Fruit fly (Drosophila melanogaster) whole organism, embryonic: ENCODE data around the gene CG33946.
A peak's percentile ranks its signal among the peaks of the same experiment; 100 is the strongest.

Experiments
- CG10267 ChIP-seq: fragments of 200-800 bp; sonication (Bioruptor generic); optimal IDR thresholded peaks from 2 replicates; lab custom pipeline; 2018; ENCODE audit warnings: missing biosample characterization, mild to moderate bottlenecking, missing genetic modification characterization, moderate library complexity
- CG10654 ChIP-seq: fragments of 200-800 bp; sonication (Bioruptor generic); optimal IDR thresholded peaks from 2 replicates; lab custom pipeline; 2016; ENCODE audit warnings: missing biosample characterization, missing genetic modification characterization
- CG12744 ChIP-seq: fragments of 200-800 bp; sonication (Bioruptor generic); optimal IDR thresholded peaks from 2 replicates; lab custom pipeline; 2016; ENCODE audit warnings: missing biosample characterization, missing genetic modification characterization
- CG13624 ChIP-seq: fragments of 200-800 bp; sonication (Bioruptor generic); optimal IDR thresholded peaks from 2 replicates; lab custom pipeline; 2016; ENCODE audit warnings: missing biosample characterization, missing genetic modification characterization
- CG13894 ChIP-seq: fragments of 200-800 bp; sonication (Bioruptor generic); optimal IDR thresholded peaks from 3 replicates; lab custom pipeline; 2018; ENCODE audit warnings: missing biosample characterization, mild to moderate bottlenecking, missing genetic modification characterization, moderate library complexity
- CG15073 ChIP-seq: fragments of 200-800 bp; sonication (Bioruptor generic); optimal IDR thresholded peaks from 2 replicates; lab custom pipeline; 2016; ENCODE audit warnings: missing biosample characterization, missing genetic modification characterization
- CG15514 ChIP-seq: fragments of 200-800 bp; sonication (Bioruptor generic); optimal IDR thresholded peaks from 3 replicates; lab custom pipeline; 2017; ENCODE audit warnings: missing biosample characterization, missing genetic modification characterization, mild to moderate bottlenecking, moderate library complexity, missing genetic modification reagents
- CG1647 ChIP-seq: fragments of 200-800 bp; sonication (Bioruptor generic); optimal IDR thresholded peaks from 3 replicates; lab custom pipeline; 2016; ENCODE audit warnings: missing biosample characterization, missing genetic modification characterization
- CG17328 ChIP-seq: fragments of 200-800 bp; sonication (Bioruptor generic); IDR thresholded peaks from 2 replicates; pipeline ENCODE4 v1.3.6; 2022; ENCODE audit warnings: missing biosample characterization, missing genetic modification characterization
- CG18011 ChIP-seq: fragments of 200-800 bp; sonication (Bioruptor generic); optimal IDR thresholded peaks from 2 replicates; lab custom pipeline; 2017; ENCODE audit warnings: missing biosample characterization, missing genetic modification characterization, mild to moderate bottlenecking, moderate library complexity, missing genotype
- CG2129 ChIP-seq: fragments of 200-800 bp; sonication (Bioruptor generic); IDR thresholded peaks from 2 replicates; pipeline ENCODE4 v1.3.6; 2022; ENCODE audit warnings: missing biosample characterization, missing genetic modification characterization; ENCODE audit not compliant: partially characterized antibody
- CG3065 ChIP-seq: fragments of 200-800 bp; sonication (Bioruptor generic); optimal IDR thresholded peaks from 2 replicates; lab custom pipeline; 2016; ENCODE audit warnings: missing biosample characterization, missing genetic modification characterization
- CG31441 ChIP-seq: fragments of 200-800 bp; sonication (Bioruptor generic); IDR thresholded peaks from 2 replicates; pipeline ENCODE4 v1.3.6; 2022; ENCODE audit warnings: missing biosample characterization, missing genetic modification characterization
- CG32532 ChIP-seq: fragments of 200-800 bp; sonication (Bioruptor generic); IDR thresholded peaks from 2 replicates; pipeline ENCODE4 v1.3.6; 2022; ENCODE audit warnings: missing biosample characterization, missing genetic modification characterization
- CG4404 ChIP-seq: fragments of 200-800 bp; sonication (Bioruptor generic); IDR thresholded peaks from 2 replicates; pipeline ENCODE4 v1.3.6; 2022; ENCODE audit warnings: missing biosample characterization, missing genetic modification characterization
- CG4707 ChIP-seq: fragments of 200-800 bp; sonication (Bioruptor generic); optimal IDR thresholded peaks from 2 replicates; lab custom pipeline; 2018; ENCODE audit warnings: missing biosample characterization, mild to moderate bottlenecking, missing genetic modification characterization, moderate library complexity
- CG6813 ChIP-seq: fragments of 200-800 bp; sonication (Bioruptor generic); optimal IDR thresholded peaks from 2 replicates; lab custom pipeline; 2017; ENCODE audit warnings: missing biosample characterization, missing genetic modification characterization, mild to moderate bottlenecking, moderate library complexity, missing genetic modification reagents
- CG6854 ChIP-seq: fragments of 200-800 bp; sonication (Bioruptor generic); optimal IDR thresholded peaks from 3 replicates; lab custom pipeline; 2017; ENCODE audit warnings: missing biosample characterization, mild to moderate bottlenecking, missing genetic modification characterization
- CG7839 ChIP-seq: fragments of 200-800 bp; sonication (Bioruptor generic); optimal IDR thresholded peaks from 3 replicates; lab custom pipeline; 2018; ENCODE audit warnings: missing biosample characterization, mild to moderate bottlenecking, missing genetic modification characterization, moderate library complexity
- CG9609 ChIP-seq: fragments of 200-800 bp; sonication (Bioruptor generic); optimal IDR thresholded peaks from 3 replicates; lab custom pipeline; 2016; ENCODE audit warnings: missing biosample characterization, missing genetic modification characterization
- CG9932 ChIP-seq: fragments of 200-800 bp; sonication (Bioruptor generic); IDR thresholded peaks from 2 replicates; pipeline ENCODE4 v1.3.6; 2022; ENCODE audit warnings: missing biosample characterization, missing genetic modification characterization
- CrebB ChIP-seq: fragments of 200-800 bp; sonication (Bioruptor generic); optimal IDR thresholded peaks from 3 replicates; lab custom pipeline; 2018; ENCODE audit warnings: missing biosample characterization, mild to moderate bottlenecking, missing genetic modification characterization
- D19B ChIP-seq: fragments of 200-800 bp; sonication (Bioruptor generic); optimal IDR thresholded peaks from 2 replicates; lab custom pipeline; 2017; ENCODE audit warnings: missing biosample characterization, mild to moderate bottlenecking, missing genetic modification characterization
- Dref ChIP-seq: fragments of 200-800 bp; sonication (Bioruptor generic); IDR thresholded peaks from 2 replicates; pipeline ENCODE4 v1.3.6; 2022; ENCODE audit warnings: missing biosample characterization, missing genetic modification characterization
- E2f2 ChIP-seq: fragments of 200-800 bp; sonication (Bioruptor generic); IDR thresholded peaks from 2 replicates; pipeline ENCODE4 v1.3.6; 2022; ENCODE audit warnings: missing biosample characterization, missing genetic modification characterization
- HmgZ ChIP-seq: fragments of 200-800 bp; sonication (Bioruptor generic); optimal IDR thresholded peaks from 2 replicates; lab custom pipeline; 2018; ENCODE audit warnings: missing biosample characterization, mild to moderate bottlenecking, missing genetic modification characterization
- Hr51 ChIP-seq, 2 experiments: fragments of 200-800 bp; sonication (Bioruptor generic); optimal IDR thresholded peaks; 2 replicates in 1 of 2; 3 replicates in 1 of 2; lab custom pipeline; 2016 to 2018; ENCODE audit warnings: missing biosample characterization in 2 of 2, missing genetic modification characterization in 2 of 2, mild to moderate bottlenecking in 1 of 2, moderate library complexity in 1 of 2
- Hsf ChIP-seq: fragments of 200-800 bp; sonication (Bioruptor generic); optimal IDR thresholded peaks from 3 replicates; lab custom pipeline; 2016; ENCODE audit warnings: missing biosample characterization, missing genetic modification characterization
- Lim3 ChIP-seq: fragments of 200-800 bp; sonication (Bioruptor generic); IDR thresholded peaks from 2 replicates; pipeline ENCODE4 v1.3.6; 2022; ENCODE audit warnings: missing biosample characterization, missing genetic modification characterization
- TFAM ChIP-seq: fragments of 200-800 bp; sonication (Bioruptor generic); optimal IDR thresholded peaks from 2 replicates; lab custom pipeline; 2017; ENCODE audit warnings: missing biosample characterization, missing genetic modification characterization, inconsistent platforms
- Vsx1 ChIP-seq: fragments of 200-800 bp; sonication (Bioruptor generic); optimal IDR thresholded peaks from 2 replicates; lab custom pipeline; 2017; ENCODE audit warnings: missing biosample characterization, mild to moderate bottlenecking, missing genetic modification characterization, missing genetic modification reagents
- cg ChIP-seq: fragments of 200-800 bp; sonication (Bioruptor generic); optimal IDR thresholded peaks from 3 replicates; lab custom pipeline; 2019; ENCODE audit warnings: missing biosample characterization, mild to moderate bottlenecking, missing genetic modification characterization, moderate library complexity
- crp ChIP-seq, 2 experiments: fragments of 200-800 bp; sonication (Bioruptor generic); optimal IDR thresholded peaks; 2 replicates in 1 of 2; 3 replicates in 1 of 2; lab custom pipeline; 2017; ENCODE audit warnings: missing biosample characterization in 2 of 2, missing genetic modification characterization in 2 of 2, mild to moderate bottlenecking in 1 of 2, moderate library complexity in 1 of 2
- dimm ChIP-seq: fragments of 200-800 bp; sonication (Bioruptor generic); IDR thresholded peaks from 2 replicates; pipeline ENCODE4 v1.3.6; 2022; ENCODE audit warnings: missing biosample characterization, missing genetic modification characterization
- dmrt11E ChIP-seq: fragments of 200-800 bp; sonication (Bioruptor generic); optimal IDR thresholded peaks from 3 replicates; lab custom pipeline; 2018; ENCODE audit warnings: missing biosample characterization, mild to moderate bottlenecking, missing genetic modification characterization, moderate library complexity
- gce ChIP-seq: fragments of 200-800 bp; sonication (Bioruptor generic); IDR thresholded peaks from 3 replicates; pipeline ENCODE4 v1.3.6; 2022; ENCODE audit warnings: missing biosample characterization, missing genetic modification characterization
- gt ChIP-seq: fragments of 200-800 bp; sonication (Bioruptor generic); IDR thresholded peaks from 2 replicates; pipeline ENCODE4 v1.3.6; 2022; ENCODE audit warnings: missing biosample characterization, missing genetic modification characterization
- her ChIP-seq: fragments of 200-800 bp; sonication (Bioruptor generic); optimal IDR thresholded peaks from 2 replicates; lab custom pipeline; 2016; ENCODE audit warnings: missing biosample characterization, missing genetic modification characterization
- knrl ChIP-seq: fragments of 200-800 bp; sonication (Bioruptor generic); IDR thresholded peaks from 3 replicates; pipeline ENCODE4 v1.3.6; 2022; ENCODE audit warnings: missing biosample characterization, missing genetic modification characterization; ENCODE audit not compliant: partially characterized antibody
- onecut ChIP-seq: fragments of 200-800 bp; sonication (Bioruptor generic); IDR thresholded peaks from 2 replicates; pipeline ENCODE4 v1.3.6; 2022; ENCODE audit warnings: missing biosample characterization, missing genetic modification characterization
- pfk ChIP-seq: fragments of 200-800 bp; sonication (Bioruptor generic); optimal IDR thresholded peaks from 2 replicates; lab custom pipeline; 2018; ENCODE audit warnings: missing biosample characterization, mild to moderate bottlenecking, missing genetic modification characterization, moderate library complexity
- pum ChIP-seq: fragments of 200-800 bp; sonication (Bioruptor generic); optimal IDR thresholded peaks from 2 replicates; lab custom pipeline; 2016; ENCODE audit warnings: missing biosample characterization, missing genetic modification characterization
- sima ChIP-seq: fragments of 200-800 bp; sonication (Bioruptor generic); optimal IDR thresholded peaks from 2 replicates; lab custom pipeline; 2016; ENCODE audit warnings: missing biosample characterization, missing genetic modification characterization
- unc-4 ChIP-seq: fragments of 200-800 bp; sonication (Bioruptor generic); IDR thresholded peaks from 2 replicates; pipeline ENCODE4 v1.3.6; 2022; ENCODE audit warnings: missing biosample characterization, missing genetic modification characterization; ENCODE audit not compliant: partially characterized antibody
- zen2 ChIP-seq: fragments of 200-800 bp; sonication (Bioruptor generic); IDR thresholded peaks from 3 replicates; pipeline ENCODE4 v1.3.6; 2022; ENCODE audit warnings: missing biosample characterization, missing genetic modification characterization; ENCODE audit not compliant: partially characterized antibody

The CG33946 gene

dm6 chr3L:6188995-6189927 is 31.1 kb upstream of the CG33946 start, which contains the start of the genes D19A and CG7386 (continued):
- no peak for TF ChIP-seq CG6854 (GFP tag; lab: Kevin White, UChicago)
- TF ChIP-seq CG31441 (GFP tag; lab: Robert Waterston, UW), result peak; percentile 57
- peak; percentile 55 for TF ChIP-seq CG1647 (GFP tag; lab: Kevin White, UChicago)
- no peak for TF ChIP-seq pfk
- peak; percentile 34 for TF ChIP-seq CG13894
- 0 out of 2 replicates have a peak, but pooled peaks have one; percentile 28 for TF ChIP-seq Dref
- peak; percentile 17 to 49 for TF ChIP-seq Hr51 (GFP tag; optimal IDR thresholded peaks at IDR 0.05; lab: Kevin White, UChicago)

DNA sequence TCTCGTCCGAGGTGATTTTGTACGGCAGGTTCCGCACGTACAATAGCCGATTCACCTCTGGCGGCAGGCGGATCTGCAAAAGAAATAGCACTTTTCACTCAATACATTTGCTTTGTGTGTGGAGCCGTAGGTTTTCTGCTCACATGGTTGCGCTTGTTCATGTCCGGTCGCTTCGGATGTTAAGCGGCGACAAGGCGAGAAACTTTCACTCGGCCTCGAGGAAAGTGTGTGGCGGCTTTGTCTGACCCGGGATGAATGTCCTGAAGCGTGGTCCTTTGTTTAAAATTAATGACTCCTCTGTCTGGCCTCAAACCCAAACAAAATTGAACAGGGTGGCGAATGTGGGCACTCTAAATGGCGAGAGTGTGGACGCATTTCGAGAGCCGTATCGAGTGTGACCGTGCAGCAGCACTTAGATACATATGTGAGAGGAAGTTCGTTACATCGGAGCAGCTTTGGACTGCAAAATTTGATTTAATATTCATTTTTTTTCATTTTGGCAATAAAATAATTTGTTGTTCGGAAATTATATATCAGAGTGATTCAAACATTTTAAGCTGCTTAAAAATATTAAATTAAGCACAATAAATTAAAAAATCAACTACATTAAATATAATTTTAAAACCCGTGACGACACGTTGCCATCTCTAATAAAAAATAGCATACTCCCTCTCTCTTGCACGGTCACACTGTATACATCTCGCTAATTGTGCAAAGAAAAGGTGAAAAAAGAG is 27.4 kb upstream of the CG33946 start, which contains the start of the genes Sf3b6 and Tnpo:
Gene Sf3b6 (minus strand): TSS at position 358 of the 734 bp plus-strand sequence.
Gene Tnpo (plus strand): TSS at position 659 of the 734 bp plus-strand sequence.
- no peak for TF ChIP-seq TFAM (GFP tag; lab: Kevin White, UChicago)
- peak; percentile 67 for TF ChIP-seq CG10654
- peak; percentile 88 for TF ChIP-seq D19B (GFP tag; lab: Kevin White, UChicago)
- peak; percentile 84 for TF ChIP-seq CG15514 (GFP tag; lab: Kevin White, UChicago)
- TF ChIP-seq CG17328 (GFP tag; lab: Robert Waterston, UW), result peak; percentile 57
- TF ChIP-seq CG3065 (GFP tag; lab: Kevin White, UChicago), result peak; percentile 45
- TF ChIP-seq gce, result peak; percentile 40; the same call in 1 of the 3 replicates
- peak; percentile 49 for TF ChIP-seq CrebB (tag; lab: Kevin White, UChicago)
- no peak for TF ChIP-seq CG7839 (tag; lab: Kevin White, UChicago)
- TF ChIP-seq CG6813 (GFP tag; lab: Kevin White, UChicago), result no peak
- no peak for TF ChIP-seq Lim3
- TF ChIP-seq knrl (GFP tag; lab: Robert Waterston, UW), result peak; percentile 76
- peak; percentile 66 for TF ChIP-seq HmgZ (tag; lab: Kevin White, UChicago)
- TF ChIP-seq sima (GFP tag; lab: Kevin White, UChicago), result no peak
- TF ChIP-seq CG9932 (GFP tag; lab: Robert Waterston, UW), result peak; percentile 93
- peak; percentile 52 for TF ChIP-seq CG2129 (GFP tag; lab: Robert Waterston, UW)
- peak; percentile 68 for TF ChIP-seq CG18011 (GFP tag; lab: Kevin White, UChicago)
- peak; percentile 81 for TF ChIP-seq CG9609 (GFP tag; lab: Kevin White, UChicago)
- TF ChIP-seq E2f2, result peak; percentile 65
- peak; percentile 78 for TF ChIP-seq pum (GFP tag; lab: Kevin White, UChicago)
- TF ChIP-seq Hsf, result peak; percentile 84
- TF ChIP-seq CG15073, result peak; percentile 39
- no peak for TF ChIP-seq CG4707
- peak; percentile 89 for TF ChIP-seq CG32532 (GFP tag; lab: Robert Waterston, UW)
- TF ChIP-seq cg (GFP tag; lab: Kevin White, UChicago), result no peak
- no peak for TF ChIP-seq Vsx1 (GFP tag; lab: Kevin White, UChicago)
- peak; percentile 80 for TF ChIP-seq CG10267 (tag; lab: Kevin White, UChicago)
- no peak; the same call in 2 of the 3 replicates for TF ChIP-seq zen2 (GFP tag; lab: Robert Waterston, UW)
- TF ChIP-seq CG12744 (GFP tag; lab: Kevin White, UChicago), result peak; percentile 44
- TF ChIP-seq gt (GFP tag; lab: Robert Waterston, UW), result peak; percentile 27; the same call in 1 of the 2 replicates
- TF ChIP-seq crp (GFP tag; optimal IDR thresholded peaks at IDR 0.05; lab: Kevin White, UChicago), result peak in 1 of 2 experiments; percentile 68
- peak; percentile 86 for TF ChIP-seq dmrt11E (tag; lab: Kevin White, UChicago)
- TF ChIP-seq unc-4 (GFP tag; lab: Robert Waterston, UW), result peak; percentile 65
- TF ChIP-seq her, result peak; percentile 9
- TF ChIP-seq CG4404 (GFP tag; lab: Robert Waterston, UW), result peak; percentile 87
- TF ChIP-seq dimm, result peak; percentile 35; the same call in 1 of the 2 replicates
- TF ChIP-seq CG13624 (GFP tag; lab: Kevin White, UChicago), result peak; percentile 51
- no peak for TF ChIP-seq onecut (GFP tag; lab: Robert Waterston, UW)
